Worm (Caenorhabditis elegans) whole organism, young adult: ENCODE measurements around the gene cyp-13A1.

ENCODE experiments used
- B0336.3 ChIP-seq: fragments of 200-800 bp; sonication (Bioruptor generic); IDR thresholded peaks from 2 replicates; pipeline ENCODE4 v1.3.6; 2022; ENCODE audit warnings: missing genetic modification characterization, missing compliant biosample characterization
- attf-5 ChIP-seq: fragments of 200-800 bp; sonication (Bioruptor generic); optimal IDR thresholded peaks from 2 replicates; lab custom pipeline; 2018; ENCODE audit warnings: mild to moderate bottlenecking, missing genetic modification characterization, missing compliant biosample characterization
- ceh-91 ChIP-seq: fragments of 200-800 bp; sonication (Bioruptor generic); IDR thresholded peaks from 2 replicates; pipeline ENCODE4 v1.3.6; 2022; ENCODE audit warnings: missing genetic modification reagents, missing genetic modification characterization, missing compliant biosample characterization
- egl-18 ChIP-seq: fragments of 200-800 bp; sonication (Bioruptor generic); IDR thresholded peaks from 2 replicates; pipeline ENCODE4 v1.3.6; 2022; ENCODE audit warnings: missing genetic modification reagents, missing genetic modification characterization, missing compliant biosample characterization
- snpc-3.4 ChIP-seq: sonication (generic microtip); optimal IDR thresholded peaks from 2 replicates; lab custom pipeline; 2017; ENCODE audit warnings: missing genetic modification characterization, mild to moderate bottlenecking, missing compliant biosample characterization, antibody characterized with exemption, moderate library complexity, missing genotype, missing genetic modification reagents

DNA sequence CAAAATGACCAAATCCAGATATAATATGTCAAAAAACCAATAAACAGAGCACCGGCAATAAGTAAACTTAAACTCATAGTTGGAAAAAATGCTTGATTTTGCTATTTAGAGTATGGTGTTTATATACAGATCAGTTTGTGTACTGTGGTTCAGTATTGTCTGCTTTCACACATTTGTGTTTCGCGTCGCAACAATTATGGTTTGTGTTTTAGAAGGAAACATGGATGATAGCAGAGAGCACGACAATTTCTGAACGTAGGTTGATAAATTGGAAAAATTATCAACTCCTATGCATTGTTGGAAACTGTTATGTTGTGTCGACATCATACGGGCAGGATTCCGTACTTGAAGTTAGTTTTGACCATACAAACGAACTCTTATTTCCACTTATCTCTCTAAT is 15.9 kb upstream of the cyp-13A1 start, which contains the start of gene cyp-13A4:
- TF ChIP-seq B0336.3 (no peak), ceh-91 (no peak), egl-18 (GFP tag; lab: Robert Waterston, UW) (no peak), attf-5 (no peak), snpc-3.4 (tag; lab: Kevin White, UChicago) (no peak)
